Fruit fly (Drosophila melanogaster): ENCODE results near the gene PolD3.

PolD3 gene

dm6 chr2L:15256249-15256648 lies at the start of gene PolD3, which contains the start of gene Uxt:
Gene PolD3, minus strand, starts transcription at chr2L:15256304.
Gene Uxt, plus strand, starts transcription at chr2L:15256581.
- no peak for TF ChIP-seq Gug (GFP tag; IDR thresholded peaks at IDR 0.05)
- peak; percentile 80 for TF ChIP-seq fkh (GFP tag; optimal IDR thresholded peaks at IDR 0.05)

dm6 chr2L:15304359-15304758 lies 48.3 kb upstream of the PolD3 start:
- peak; percentile 82 for TF ChIP-seq esn (GFP tag; optimal IDR thresholded peaks at IDR 0.05)
- peak; percentile 54 for TF ChIP-seq CG8632 (GFP tag; optimal IDR thresholded peaks at IDR 0.05)
- peak; percentile 65 for TF ChIP-seq achi (GFP tag; optimal IDR thresholded peaks at IDR 0.05)
- no peak for TF ChIP-seq Gug (GFP tag; IDR thresholded peaks at IDR 0.05)
- TF ChIP-seq Met (GFP tag; optimal IDR thresholded peaks at IDR 0.05): peak; percentile 74
- TF ChIP-seq lz (GFP tag; optimal IDR thresholded peaks at IDR 0.05): peak; percentile 53
- no peak for TF ChIP-seq Eip93F (GFP tag; optimal IDR thresholded peaks at IDR 0.05)
- TF ChIP-seq Eip75B (GFP tag; optimal IDR thresholded peaks at IDR 0.05): peak; percentile 46
- peak; percentile 85 for TF ChIP-seq svp (GFP tag)
- no peak for TF ChIP-seq CG6163 (GFP tag; IDR thresholded peaks at IDR 0.05)
- peak; percentile 30 for TF ChIP-seq Hr4 (GFP tag; optimal IDR thresholded peaks at IDR 0.05)
- peak; percentile 49 for TF ChIP-seq CG4318 (GFP tag; optimal IDR thresholded peaks at IDR 0.05)
- peak in 1 of 2 experiments; percentile 12 for TF ChIP-seq ss (GFP tag; optimal IDR thresholded peaks at IDR 0.05)
- peak; percentile 26 for TF ChIP-seq spab (GFP tag; optimal IDR thresholded peaks at IDR 0.05)
- peak; percentile 63 for TF ChIP-seq cyc (GFP tag; optimal IDR thresholded peaks at IDR 0.05)
- peak; percentile 59 for TF ChIP-seq OdsH (GFP tag; optimal IDR thresholded peaks at IDR 0.05)
- no peak for TF ChIP-seq CG1621 (tag; optimal IDR thresholded peaks at IDR 0.05)
- peak; percentile 77 for TF ChIP-seq CG15336 (GFP tag; IDR thresholded peaks at IDR 0.05)
- TF ChIP-seq CG8119 (GFP tag; IDR thresholded peaks at IDR 0.05): peak; percentile 80
- TF ChIP-seq CG3919 (GFP tag; optimal IDR thresholded peaks at IDR 0.05): peak; percentile 70
- TF ChIP-seq acj6 (GFP tag; optimal IDR thresholded peaks at IDR 0.05): peak; percentile 65
- no peak for TF ChIP-seq Ets21C (GFP tag; optimal IDR thresholded peaks at IDR 0.05)
- TF ChIP-seq dsx (GFP tag; optimal IDR thresholded peaks at IDR 0.05; ENCODE audit: poor library complexity, severe bottlenecking): peak; percentile 39
- peak; percentile 51 for TF ChIP-seq vri (GFP tag; optimal IDR thresholded peaks at IDR 0.05)
- TF ChIP-seq CG6808 (GFP tag; optimal IDR thresholded peaks at IDR 0.05): peak; percentile 36
- peak; percentile 29 for TF ChIP-seq Blimp-1 (GFP tag; optimal IDR thresholded peaks at IDR 0.05)
- no peak for TF ChIP-seq Sox15 (GFP tag; optimal IDR thresholded peaks at IDR 0.05)
- TF ChIP-seq CG6854 (GFP tag; optimal IDR thresholded peaks at IDR 0.05): no peak
- peak; percentile 57 for TF ChIP-seq net (GFP tag; optimal IDR thresholded peaks at IDR 0.05)
- peak; percentile 65 for TF ChIP-seq Smox (GFP tag; optimal IDR thresholded peaks at IDR 0.05)
- peak; percentile 42 for TF ChIP-seq CG3032 (tag; optimal IDR thresholded peaks at IDR 0.05)
- peak; percentile 54 for TF ChIP-seq CG31627 (GFP tag; optimal IDR thresholded peaks at IDR 0.05)
- TF ChIP-seq Ets96B (tag; optimal IDR thresholded peaks at IDR 0.05): peak; percentile 48
- no peak for TF ChIP-seq CG11902 (GFP tag; optimal IDR thresholded peaks at IDR 0.05)
- TF ChIP-seq salr (GFP tag; optimal IDR thresholded peaks at IDR 0.05): peak in 1 of 2 experiments; percentile 76
- TF ChIP-seq eg (GFP tag; IDR thresholded peaks at IDR 0.05): no peak
- peak; percentile 68 for TF ChIP-seq CG34406 (GFP tag; optimal IDR thresholded peaks at IDR 0.05)
- peak; percentile 89 for TF ChIP-seq Eip78C (GFP tag)
- TF ChIP-seq fkh (GFP tag; optimal IDR thresholded peaks at IDR 0.05): no peak
- TF ChIP-seq CG11294 (GFP tag; IDR thresholded peaks at IDR 0.05): no peak
- peak; percentile 27 for TF ChIP-seq dac (GFP tag; optimal IDR thresholded peaks at IDR 0.05)
- peak; percentile 73 for TF ChIP-seq CG6276 (GFP tag; optimal IDR thresholded peaks at IDR 0.05)
- TF ChIP-seq Lpt (GFP tag; optimal IDR thresholded peaks at IDR 0.05): peak; percentile 67
- peak; percentile 17 for TF ChIP-seq CG8319 (GFP tag; optimal IDR thresholded peaks at IDR 0.05)
- peak; percentile 68 for TF ChIP-seq topi (GFP tag; optimal IDR thresholded peaks at IDR 0.05)
- no peak for TF ChIP-seq CG9139 (GFP tag; optimal IDR thresholded peaks at IDR 0.05)
- peak; percentile 8 for TF ChIP-seq Hr39 (GFP tag; optimal IDR thresholded peaks at IDR 0.05)
- peak; percentile 62 for TF ChIP-seq pdm3 (GFP tag; optimal IDR thresholded peaks at IDR 0.05)
- no peak for TF ChIP-seq fd85E (GFP tag; optimal IDR thresholded peaks at IDR 0.05)
- peak; percentile 37 for TF ChIP-seq CG7368 (GFP tag; optimal IDR thresholded peaks at IDR 0.05)

Data from whole organism, prepupa.